Worm (Caenorhabditis elegans): ENCODE data around the gene ifta-2.

The ifta-2 gene

ce11 chrIV:17268628-17269027 is 33.2 kb downstream of the ifta-2 start (continued):
- TF ChIP-seq lin-11 (tag; optimal IDR thresholded peaks at IDR 0.05) (no peak), ceh-45 (GFP tag; IDR thresholded peaks at IDR 0.05) (no peak), ceh-18 (tag; optimal IDR thresholded peaks at IDR 0.05) (peak; percentile 44), unc-42 (tag; optimal IDR thresholded peaks at IDR 0.05) (peak; percentile 93), K09A11.1 (tag; optimal IDR thresholded peaks at IDR 0.05; ENCODE audit: insufficient read depth) (peak; percentile 5), pag-3 (tag; optimal IDR thresholded peaks at IDR 0.05; ENCODE audit: borderline replicate concordance) (no peak), pros-1 (tag; optimal IDR thresholded peaks at IDR 0.05) (no peak), ceh-19 (GFP tag; optimal IDR thresholded peaks at IDR 0.05) (no peak), C08G9.2 (tag; optimal IDR thresholded peaks at IDR 0.05) (no peak), mec-3 (tag; optimal IDR thresholded peaks at IDR 0.05; ENCODE audit: borderline replicate concordance) (no peak), F13H6.1 (tag; optimal IDR thresholded peaks at IDR 0.05) (peak; percentile 31), ceh-48 (tag; optimal IDR thresholded peaks at IDR 0.05) (no peak), pax-1 (tag; optimal IDR thresholded peaks at IDR 0.05) (no peak), lim-6 (tag; optimal IDR thresholded peaks at IDR 0.05) (no peak), rnt-1 (tag; optimal IDR thresholded peaks at IDR 0.05) (peak; percentile 65), fkh-6 (tag; optimal IDR thresholded peaks at IDR 0.05) (peak; percentile 74), elt-4 (tag; optimal IDR thresholded peaks at IDR 0.05) (no peak), ceh-14 (tag; optimal IDR thresholded peaks at IDR 0.05) (peak; percentile 48), zip-5 (tag; optimal IDR thresholded peaks at IDR 0.05) (no peak), sox-4 (tag; optimal IDR thresholded peaks at IDR 0.05) (no peak)

- TF ChIP-seq unc-3 (GFP tag; conservative IDR thresholded peaks at IDR 0.05) (no peak), unc-3 (tag; optimal IDR thresholded peaks at IDR 0.05) (no peak), hlh-30 (tag; optimal IDR thresholded peaks at IDR 0.05; ENCODE audit: insufficient read depth) (no peak), ceh-14 (tag; optimal IDR thresholded peaks at IDR 0.05) (no peak), nfya-1 (tag; optimal IDR thresholded peaks at IDR 0.05) (no peak), elt-4 (tag; optimal IDR thresholded peaks at IDR 0.05) (no peak), lin-11 (tag; optimal IDR thresholded peaks at IDR 0.05) (no peak), madf-2 (tag; optimal IDR thresholded peaks at IDR 0.05) (no peak), sox-2 (GFP tag; IDR thresholded peaks at IDR 0.05) (no peak), ceh-2 (tag; optimal IDR thresholded peaks at IDR 0.05) (no peak), ceh-45 (GFP tag; IDR thresholded peaks at IDR 0.05) (no peak), pqm-1 (tag; optimal IDR thresholded peaks at IDR 0.05) (no peak), sox-4 (tag; optimal IDR thresholded peaks at IDR 0.05) (no peak), nhr-232 (tag; optimal IDR thresholded peaks at IDR 0.05) (no peak), hlh-6 (tag; optimal IDR thresholded peaks at IDR 0.05) (no peak), dve-1 (tag; optimal IDR thresholded peaks at IDR 0.05) (no peak)
These were observed 33.8 kb downstream of the ifta-2 start for ce11 chrIV:17268069-17268468.

DNA sequence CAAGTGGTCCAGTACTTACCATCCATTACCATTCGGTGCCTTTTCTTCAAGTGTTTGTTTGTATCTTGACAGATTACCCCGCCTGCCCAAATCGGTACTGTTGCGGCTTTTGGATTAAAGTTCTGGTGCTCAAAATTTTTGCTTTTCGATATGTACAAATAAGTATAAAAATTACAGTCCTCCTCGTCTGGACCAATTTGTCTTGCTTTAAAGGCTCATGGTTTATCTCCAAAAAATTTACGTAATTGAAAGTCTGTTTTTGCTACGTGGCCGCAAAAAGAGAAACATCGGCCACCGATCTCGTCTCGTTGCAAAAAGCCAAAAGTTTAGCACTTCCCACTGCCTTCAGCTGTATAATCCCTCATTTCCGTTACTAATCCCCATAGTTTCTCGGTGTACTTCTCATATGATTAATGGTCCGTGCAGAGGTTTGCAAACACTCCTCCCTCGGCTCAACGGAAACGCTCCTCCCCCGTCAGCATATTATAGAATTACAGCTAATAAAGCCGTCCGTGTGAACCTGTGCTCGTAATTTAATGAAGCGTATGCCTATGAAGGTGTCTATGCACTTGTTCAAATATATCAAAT is 34.4 kb downstream of the ifta-2 start:
- TF ChIP-seq eyg-1 (tag; optimal IDR thresholded peaks at IDR 0.05) (no peak), unc-42 (tag; optimal IDR thresholded peaks at IDR 0.05) (peak; percentile 8)

ce11 chrIV:17265716-17266115 is 36.1 kb downstream of the ifta-2 start:
- TF ChIP-seq Y22D7AL.16 (tag; optimal IDR thresholded peaks at IDR 0.05) (no peak), ceh-31 (tag; optimal IDR thresholded peaks at IDR 0.05) (no peak), K09A11.1 (tag; optimal IDR thresholded peaks at IDR 0.05; ENCODE audit: insufficient read depth) (no peak), ttx-3 (tag; optimal IDR thresholded peaks at IDR 0.05) (no peak), ceh-30 (tag; optimal IDR thresholded peaks at IDR 0.05) (no peak), lin-11 (tag; optimal IDR thresholded peaks at IDR 0.05) (no peak), ets-4 (tag; optimal IDR thresholded peaks at IDR 0.05) (no peak), K02D7.2 (tag; optimal IDR thresholded peaks at IDR 0.05) (no peak), madf-2 (tag; optimal IDR thresholded peaks at IDR 0.05) (no peak)
